Worm (Caenorhabditis elegans): Measurements from ENCODE around the gene K02E10.5.
A peak's percentile ranks its signal among the peaks of the same experiment; 100 is the strongest.

The K02E10.5 gene

ce11 chrX:2516949-2517696 is 38.4 kb upstream of the K02E10.5 start:
- TF ChIP-seq ttx-3 (tag; optimal IDR thresholded peaks at IDR 0.05) (no peak), unc-42 (tag; optimal IDR thresholded peaks at IDR 0.05) (peak; percentile 60), elt-4 (tag; optimal IDR thresholded peaks at IDR 0.05) (no peak), fkh-10 (GFP tag; optimal IDR thresholded peaks at IDR 0.05) (no peak)

ce11 chrX:2515224-2515623 is 36.5 kb upstream of the K02E10.5 start, which contains the start of gene syg-1:
TSS of gene syg-1 (minus strand) at chrX:2515324.
- TF ChIP-seq elt-2 (tag; optimal IDR thresholded peaks at IDR 0.05) (no peak), fkh-10 (GFP tag; optimal IDR thresholded peaks at IDR 0.05) (no peak), lin-11 (tag; optimal IDR thresholded peaks at IDR 0.05) (no peak), unc-86 (tag; optimal IDR thresholded peaks at IDR 0.05) (no peak), C38D4.7 (GFP tag; optimal IDR thresholded peaks at IDR 0.05) (no peak), che-1 (tag; optimal IDR thresholded peaks at IDR 0.05) (no peak), sdc-2 (tag; optimal IDR thresholded peaks at IDR 0.05) (no peak), pha-2 (tag; optimal IDR thresholded peaks at IDR 0.05) (no peak), ahr-1 (tag; optimal IDR thresholded peaks at IDR 0.05) (no peak), ets-4 (tag; optimal IDR thresholded peaks at IDR 0.05) (no peak)

- TF ChIP-seq unc-42 (tag; optimal IDR thresholded peaks at IDR 0.05) = peak; percentile 27
- peak; percentile 68 for TF ChIP-seq unc-55 (GFP tag; optimal IDR thresholded peaks at IDR 0.05)
- no peak for TF ChIP-seq ets-4 (tag; optimal IDR thresholded peaks at IDR 0.05)
Measured at ce11 chrX:2513667-2514198, 35.0 kb upstream of the K02E10.5 start.

ce11 chrX:2508449-2508848 is 29.7 kb upstream of the K02E10.5 start, which contains the start of gene K02E10.7:
TSS of gene K02E10.7 (minus strand) at chrX:2508549.
- TF ChIP-seq ama-1 (optimal IDR thresholded peaks at IDR 0.05) (no peak), ahr-1 (tag; optimal IDR thresholded peaks at IDR 0.05) (no peak), pros-1 (tag; optimal IDR thresholded peaks at IDR 0.05) (no peak), lin-11 (tag; optimal IDR thresholded peaks at IDR 0.05) (no peak), C08G9.2 (tag; optimal IDR thresholded peaks at IDR 0.05) (no peak), fax-1 (tag; optimal IDR thresholded peaks at IDR 0.05) (no peak), eyg-1 (tag; optimal IDR thresholded peaks at IDR 0.05) (no peak), nhr-232 (tag; optimal IDR thresholded peaks at IDR 0.05) (no peak), ref-2 (tag; optimal IDR thresholded peaks at IDR 0.05) (no peak), unc-86 (tag; optimal IDR thresholded peaks at IDR 0.05) (no peak), dve-1 (tag; optimal IDR thresholded peaks at IDR 0.05) (no peak), Y22D7AL.16 (tag; optimal IDR thresholded peaks at IDR 0.05) (no peak)

- no peak for TF ChIP-seq ceh-19 (GFP tag; optimal IDR thresholded peaks at IDR 0.05)
- TF ChIP-seq dve-1 (tag; optimal IDR thresholded peaks at IDR 0.05) = no peak
- TF ChIP-seq nfya-1 (tag; optimal IDR thresholded peaks at IDR 0.05) = no peak
- TF ChIP-seq syd-9 (tag; optimal IDR thresholded peaks at IDR 0.05) = no peak
- no peak for TF ChIP-seq hlh-13 (GFP tag; optimal IDR thresholded peaks at IDR 0.05)
Measured at ce11 chrX:2506738-2507137, 28.0 kb upstream of the K02E10.5 start.

- no peak for TF ChIP-seq C08G9.2 (tag; optimal IDR thresholded peaks at IDR 0.05)
- no peak for TF ChIP-seq sox-2 (GFP tag; IDR thresholded peaks at IDR 0.05)
- no peak for TF ChIP-seq hlh-13 (GFP tag; optimal IDR thresholded peaks at IDR 0.05)
- TF ChIP-seq ama-1 (optimal IDR thresholded peaks at IDR 0.05) = no peak
- no peak for TF ChIP-seq hlh-6 (tag; optimal IDR thresholded peaks at IDR 0.05)
- no peak for TF ChIP-seq ztf-16 (tag; optimal IDR thresholded peaks at IDR 0.05)
- peak; percentile 37 for TF ChIP-seq ref-2 (tag; optimal IDR thresholded peaks at IDR 0.05)
- no peak for TF ChIP-seq K09A11.1 (tag; optimal IDR thresholded peaks at IDR 0.05; ENCODE audit: insufficient read depth)
Measured at ce11 chrX:2497816-2498215, 19.1 kb upstream of the K02E10.5 start.
